Worm (Caenorhabditis elegans) whole organism, L1 larva: ENCODE measurements around the gene C14E2.3.

ENCODE experiments used
- C04F5.9 ChIP-seq: sonication (generic microtip); optimal IDR thresholded peaks from 2 replicates; lab custom pipeline; 2016; ENCODE audit warnings: missing genetic modification characterization, missing compliant biosample characterization
- Y116A8C.19 ChIP-seq: sonication (generic microtip); optimal IDR thresholded peaks from 2 replicates; lab custom pipeline; 2016; ENCODE audit warnings: missing compliant biosample characterization, missing genetic modification characterization, borderline replicate concordance
- alr-1 ChIP-seq: fragments of 200-800 bp; sonication (Bioruptor generic); optimal IDR thresholded peaks from 2 replicates; lab custom pipeline; 2018; ENCODE audit warnings: borderline replicate concordance, mild to moderate bottlenecking, missing genetic modification characterization, missing compliant biosample characterization
- aly-2 ChIP-seq: fragments of 150-350 bp; optimal IDR thresholded peaks from 2 replicates; lab custom pipeline; 2014; ENCODE audit warnings: missing biosample characterization, missing genetic modification characterization
- ama-1 ChIP-seq: fragments of 150-350 bp; optimal IDR thresholded peaks from 2 replicates; lab custom pipeline; 2014
- ceh-63 ChIP-seq: fragments of 200-800 bp; sonication (Bioruptor generic); optimal IDR thresholded peaks from 2 replicates; lab custom pipeline; 2018; ENCODE audit warnings: mild to moderate bottlenecking, missing genetic modification characterization, missing compliant biosample characterization
- ceh-8 ChIP-seq: fragments of 200-800 bp; sonication (Bioruptor generic); optimal IDR thresholded peaks from 2 replicates; lab custom pipeline; 2018; ENCODE audit warnings: mild to moderate bottlenecking, missing genetic modification characterization, moderate library complexity, missing compliant biosample characterization
- ceh-82 ChIP-seq, 3 experiments: fragments of 150-350 bp in 1 of 3; sonication (generic microtip) in 2 of 3; optimal IDR thresholded peaks; 2 replicates each; lab custom pipeline; 2014 to 2017; ENCODE audit warnings: missing biosample characterization in 3 of 3, missing genetic modification characterization in 3 of 3
- ceh-88 ChIP-seq: fragments of 200-800 bp; sonication (Bioruptor generic); IDR thresholded peaks from 2 replicates; pipeline ENCODE4 v1.3.6; 2022; ENCODE audit warnings: missing genetic modification characterization, missing compliant biosample characterization
- dpl-1 ChIP-seq, 3 experiments: fragments of 150-350 bp in 2 of 3; sonication (generic microtip) in 1 of 3; optimal IDR thresholded peaks; 2 replicates each; lab custom pipeline; 2014 to 2017; ENCODE audit warnings: missing biosample characterization in 3 of 3, missing genetic modification characterization in 3 of 3, missing genetic modification reagents in 3 of 3
- dsc-1 ChIP-seq: sonication (generic microtip); optimal IDR thresholded peaks from 2 replicates; lab custom pipeline; 2016; ENCODE audit warnings: mild to moderate bottlenecking, missing genetic modification characterization, missing compliant biosample characterization
- efl-1 ChIP-seq, 4 experiments: fragments of 150-350 bp; optimal IDR thresholded peaks in 3 of 4; peaks in 1 of 4; 1 replicate in 1 of 4; 2 replicates in 3 of 4; lab custom pipeline; 2014; ENCODE audit warnings: missing biosample characterization in 2 of 4, missing genetic modification characterization in 2 of 4, missing genetic modification reagents in 2 of 4
- efl-3 ChIP-seq: fragments of 200-800 bp; sonication (Bioruptor generic); optimal IDR thresholded peaks from 2 replicates; lab custom pipeline; 2018; ENCODE audit warnings: mild to moderate bottlenecking, missing genetic modification characterization, missing compliant biosample characterization
- egl-13 ChIP-seq: sonication (generic microtip); optimal IDR thresholded peaks from 2 replicates; lab custom pipeline; 2016; ENCODE audit warnings: missing genotype, missing genetic modification reagents, missing genetic modification characterization, missing compliant biosample characterization
- elt-2 ChIP-seq: sonication (generic microtip); optimal IDR thresholded peaks from 2 replicates; lab custom pipeline; 2016; ENCODE audit warnings: missing genetic modification characterization, mild to moderate bottlenecking, inconsistent platforms, missing compliant biosample characterization, missing genetic modification reagents
- elt-3 ChIP-seq, 6 experiments: fragments of 150-350 bp in 1 of 6; sonication (generic microtip); optimal IDR thresholded peaks; 2 replicates each; lab custom pipeline; 2017 to 2018; ENCODE audit warnings: missing biosample characterization in 6 of 6, missing genetic modification characterization in 6 of 6, inconsistent platforms in 1 of 6
- fkh-10 ChIP-seq: sonication (generic microtip); optimal IDR thresholded peaks from 2 replicates; lab custom pipeline; 2017; ENCODE audit warnings: missing biosample characterization, missing genetic modification reagents, missing genetic modification characterization
- fkh-8 ChIP-seq: sonication (generic microtip); optimal IDR thresholded peaks from 2 replicates; lab custom pipeline; 2016; ENCODE audit warnings: mild to moderate bottlenecking, missing genetic modification characterization, missing compliant biosample characterization
- hlh-17 ChIP-seq: fragments of 200-800 bp; sonication (Bioruptor generic); optimal IDR thresholded peaks from 2 replicates; lab custom pipeline; 2018; ENCODE audit warnings: missing genetic modification characterization, mild to moderate bottlenecking, missing compliant biosample characterization, moderate library complexity, borderline replicate concordance
- jun-1 ChIP-seq: fragments of 150-350 bp; optimal IDR thresholded peaks from 2 replicates; lab custom pipeline; 2014; ENCODE audit warnings: missing biosample characterization, missing genetic modification reagents, missing genetic modification characterization
- lin-14 ChIP-seq: fragments of 200-800 bp; sonication (Bioruptor generic); optimal IDR thresholded peaks from 2 replicates; lab custom pipeline; 2018; ENCODE audit warnings: mild to moderate bottlenecking, missing genetic modification characterization, moderate library complexity, missing compliant biosample characterization
- lin-15B ChIP-seq: fragments of 150-350 bp; sonication (generic microtip); optimal IDR thresholded peaks from 3 replicates; lab custom pipeline; 2014; ENCODE audit warnings: missing biosample characterization, missing genetic modification characterization
- lin-39 ChIP-seq: fragments of 150-350 bp; optimal IDR thresholded peaks from 2 replicates; lab custom pipeline; 2014; ENCODE audit warnings: missing biosample characterization, missing genetic modification reagents, missing genetic modification characterization
- lsy-2 ChIP-seq, 2 experiments: fragments of 150-350 bp; optimal IDR thresholded peaks; 2 replicates each; lab custom pipeline; 2014; ENCODE audit warnings: missing biosample characterization in 2 of 2, missing genetic modification characterization in 2 of 2
- mab-9 ChIP-seq: fragments of 200-800 bp; sonication (Bioruptor generic); IDR thresholded peaks from 2 replicates; pipeline ENCODE4 v1.3.6; 2022; ENCODE audit warnings: missing genetic modification reagents, missing genetic modification characterization, missing compliant biosample characterization
- mef-2 ChIP-seq: fragments of 150-350 bp; optimal IDR thresholded peaks from 2 replicates; lab custom pipeline; 2014; ENCODE audit warnings: missing biosample characterization, missing genetic modification characterization
- nhr-19 ChIP-seq: fragments of 200-800 bp; sonication (Bioruptor generic); conservative IDR thresholded peaks from 2 replicates; pipeline ENCODE4 v1.3.6; 2022; ENCODE audit warnings: missing genetic modification characterization, missing compliant biosample characterization
- nhr-20 ChIP-seq: sonication (generic microtip); optimal IDR thresholded peaks from 2 replicates; lab custom pipeline; 2016; ENCODE audit warnings: mild to moderate bottlenecking, missing genetic modification characterization, missing compliant biosample characterization
- nhr-47 ChIP-seq: sonication (generic microtip); optimal IDR thresholded peaks from 2 replicates; lab custom pipeline; 2016; ENCODE audit warnings: mild to moderate bottlenecking, missing genetic modification characterization, moderate library complexity, missing compliant biosample characterization
- nhr-77 ChIP-seq: fragments of 150-350 bp; optimal IDR thresholded peaks from 2 replicates; lab custom pipeline; 2014; ENCODE audit warnings: missing biosample characterization, missing genetic modification characterization
- nhr-84 ChIP-seq: sonication (generic microtip); optimal IDR thresholded peaks from 2 replicates; lab custom pipeline; 2017; ENCODE audit warnings: missing biosample characterization, missing genetic modification characterization
- nhr-85 ChIP-seq: sonication (generic microtip); peaks from one replicate; lab custom pipeline; 2016; ENCODE audit warnings: missing genetic modification characterization, inconsistent platforms, missing compliant biosample characterization
- nhr-90 ChIP-seq: sonication (generic microtip); optimal IDR thresholded peaks from 2 replicates; lab custom pipeline; 2016; ENCODE audit warnings: mild to moderate bottlenecking, missing genetic modification characterization, missing compliant biosample characterization; ENCODE audit not compliant: poor library complexity
- pqm-1 ChIP-seq: sonication (generic microtip); optimal IDR thresholded peaks from 3 replicates; lab custom pipeline; 2017; ENCODE audit warnings: missing biosample characterization, missing genetic modification characterization
- rnt-1 ChIP-seq: sonication (generic microtip); optimal IDR thresholded peaks from 2 replicates; lab custom pipeline; 2016; ENCODE audit warnings: mild to moderate bottlenecking, missing genetic modification characterization, moderate library complexity, missing compliant biosample characterization
- skn-1 ChIP-seq: fragments of 150-350 bp; optimal IDR thresholded peaks from 2 replicates; lab custom pipeline; 2014; ENCODE audit warnings: missing biosample characterization, missing genetic modification characterization
- snpc-4 ChIP-seq: fragments of 150-350 bp; optimal IDR thresholded peaks from 2 replicates; lab custom pipeline; 2014; ENCODE audit warnings: missing biosample characterization, missing genetic modification characterization
- snu-23 ChIP-seq: sonication (generic microtip); optimal IDR thresholded peaks from 2 replicates; lab custom pipeline; 2016; ENCODE audit warnings: missing genetic modification characterization, missing compliant biosample characterization
- sox-4 ChIP-seq: sonication (generic microtip); optimal IDR thresholded peaks from 2 replicates; lab custom pipeline; 2016; ENCODE audit warnings: missing genetic modification characterization, missing compliant biosample characterization
- swsn-7 ChIP-seq: sonication (generic microtip); optimal IDR thresholded peaks from 2 replicates; lab custom pipeline; 2016; ENCODE audit warnings: missing genetic modification characterization, missing compliant biosample characterization
- tbx-2 ChIP-seq: sonication (generic microtip); optimal IDR thresholded peaks from 2 replicates; lab custom pipeline; 2016; ENCODE audit warnings: missing genetic modification characterization, missing compliant biosample characterization
- tlp-1 ChIP-seq: fragments of 150-350 bp; optimal IDR thresholded peaks from 2 replicates; lab custom pipeline; 2014; ENCODE audit warnings: missing biosample characterization, missing genetic modification characterization
- unc-130 ChIP-seq: fragments of 150-350 bp; optimal IDR thresholded peaks from 2 replicates; lab custom pipeline; 2017; ENCODE audit warnings: missing biosample characterization, missing genetic modification characterization, inconsistent platforms
- unc-62 ChIP-seq: fragments of 150-350 bp; optimal IDR thresholded peaks from 2 replicates; lab custom pipeline; 2014; ENCODE audit warnings: missing biosample characterization, missing genetic modification reagents, missing genetic modification characterization
- unc-86 ChIP-seq: sonication (generic microtip); optimal IDR thresholded peaks from 2 replicates; lab custom pipeline; 2016; ENCODE audit warnings: missing genetic modification characterization, missing compliant biosample characterization
- unc-98 ChIP-seq: fragments of 200-800 bp; sonication (Bioruptor generic); IDR thresholded peaks from 2 replicates; pipeline ENCODE4 v1.3.6; 2022; ENCODE audit warnings: missing genetic modification characterization, missing compliant biosample characterization
- vab-15 ChIP-seq: sonication (generic microtip); optimal IDR thresholded peaks from 2 replicates; lab custom pipeline; 2017; ENCODE audit warnings: missing genotype, mild to moderate bottlenecking, missing genetic modification characterization, missing compliant biosample characterization
- zag-1 ChIP-seq: fragments of 150-350 bp; optimal IDR thresholded peaks from 2 replicates; lab custom pipeline; 2014; ENCODE audit warnings: missing biosample characterization, missing genetic modification characterization
- zip-4 ChIP-seq: fragments of 200-800 bp; sonication (Bioruptor generic); optimal IDR thresholded peaks from 2 replicates; lab custom pipeline; 2018; ENCODE audit warnings: mild to moderate bottlenecking, missing genetic modification characterization, moderate library complexity, missing compliant biosample characterization
- ztf-11 ChIP-seq, 2 experiments: sonication (generic microtip); optimal IDR thresholded peaks; 2 replicates each; lab custom pipeline; 2016 to 2017; ENCODE audit warnings: missing genetic modification characterization in 2 of 2, missing biosample characterization in 1 of 2, missing compliant biosample characterization in 1 of 2

The C14E2.3 gene

ce11 chrX:1845493-1845892, 34.2 kb upstream of the C14E2.3 start, which contains the start of gene T26C11.4 (continued):
- TF ChIP-seq ama-1 (lab: Kevin White, UChicago) (no peak), rnt-1 (peak; percentile 21), swsn-7 (tag; lab: Kevin White, UChicago) (no peak)

DNA sequence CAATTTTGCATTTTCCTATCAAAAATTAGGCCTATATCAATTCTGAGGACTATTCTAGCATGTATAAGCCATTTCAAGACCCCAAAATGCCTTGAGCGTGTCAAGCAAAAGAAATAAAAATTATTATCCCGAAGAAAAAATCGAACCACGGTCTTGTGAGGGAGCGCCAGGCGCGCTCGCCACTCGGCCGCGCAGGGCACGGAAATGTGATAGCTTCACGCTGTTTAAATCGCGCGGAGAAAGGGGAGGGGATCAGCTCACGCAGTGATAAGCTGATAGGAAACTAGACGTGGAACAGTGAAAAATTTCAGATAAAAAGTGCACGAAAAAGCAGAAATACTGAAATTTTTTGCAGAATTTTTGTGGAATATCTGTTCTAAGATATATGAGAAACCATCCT, 26.4 kb upstream of the C14E2.3 start:
- TF ChIP-seq fkh-10 (GFP tag; lab: Kevin White, UChicago) (no peak), vab-15 (tag; lab: Kevin White, UChicago) (no peak), nhr-47 (tag; lab: Kevin White, UChicago) (peak; percentile 73), dsc-1 (tag; lab: Kevin White, UChicago) (peak; percentile 57), nhr-20 (tag; lab: Kevin White, UChicago) (peak; percentile 40), elt-3 (tag; optimal IDR thresholded peaks at IDR 0.05; lab: Kevin White, UChicago) (peak in 1 of 6 experiments; percentile 22), unc-130 (tag; lab: Kevin White, UChicago) (no peak), unc-98 (GFP tag; lab: Robert Waterston, UW) (no peak), ceh-8 (GFP tag; lab: Kevin White, UChicago) (no peak), nhr-85 (tag; lab: Kevin White, UChicago) (no peak), ceh-82 (tag; optimal IDR thresholded peaks at IDR 0.05; lab: Kevin White, UChicago) (peak in 2 of 3 experiments; percentile 40 to 56), mab-9 (no peak), skn-1 (tag; lab: Kevin White, UChicago) (peak; percentile 73), Y116A8C.19 (tag; lab: Kevin White, UChicago) (no peak), egl-13 (tag; lab: Kevin White, UChicago) (peak; percentile 11), alr-1 (no peak), dpl-1 (GFP tag; optimal IDR thresholded peaks at IDR 0.05; lab: Kevin White, UChicago) (peak in 2 of 3 experiments; percentile 11 to 15), efl-3 (GFP tag; lab: Kevin White, UChicago) (no peak), lin-14 (GFP tag; lab: Kevin White, UChicago) (no peak), swsn-7 (tag; lab: Kevin White, UChicago) (peak; percentile 45), snu-23 (peak; percentile 63), zag-1 (no peak), unc-62 (GFP tag; lab: Kevin White, UChicago) (no peak), ztf-11 (tag; optimal IDR thresholded peaks at IDR 0.05; lab: Kevin White, UChicago) (peak in 1 of 2 experiments; percentile 36), hlh-17 (GFP tag; lab: Kevin White, UChicago) (no peak), unc-86 (tag; lab: Kevin White, UChicago) (no peak), ceh-88 (GFP tag; lab: Robert Waterston, UW) (no peak), nhr-90 (peak; percentile 67), pqm-1 (tag; lab: Kevin White, UChicago) (no peak), lin-15B (no peak), ceh-63 (GFP tag; lab: Kevin White, UChicago) (no peak), nhr-84 (tag; lab: Kevin White, UChicago) (no peak), elt-2 (peak; percentile 32), efl-1 (optimal IDR thresholded peaks at IDR 0.05; lab: Kevin White, UChicago) (peak in 1 of 2 experiments; percentile 21), efl-1 (GFP tag; optimal IDR thresholded peaks at IDR 0.05 in 1 of 2; lab: Kevin White, UChicago) (no peak), sox-4 (peak; percentile 6), C04F5.9 (tag; lab: Kevin White, UChicago) (no peak), snpc-4 (tag; lab: Kevin White, UChicago) (peak; percentile 22), tbx-2 (tag; lab: Kevin White, UChicago) (peak; percentile 25), nhr-19 (GFP tag; lab: Robert Waterston, UW) (peak; percentile 63), lsy-2 (tag; optimal IDR thresholded peaks at IDR 0.05; lab: Kevin White, UChicago) (peak in 1 of 2 experiments; percentile 16), aly-2 (tag; lab: Kevin White, UChicago) (no peak), tlp-1 (tag; lab: Kevin White, UChicago) (no peak), nhr-77 (tag; lab: Kevin White, UChicago) (no peak), zip-4 (GFP tag; lab: Kevin White, UChicago) (no peak), jun-1 (tag; lab: Kevin White, UChicago) (no peak), fkh-8 (tag; lab: Kevin White, UChicago) (peak; percentile 55), mef-2 (no peak), ama-1 (lab: Kevin White, UChicago) (no peak), lin-39 (no peak)
